Worm (Caenorhabditis elegans) whole organism, L3 larva: ENCODE measurements around the gene nlp-43.

Source experiments
- aly-2 ChIP-seq: fragments of 150-350 bp; optimal IDR thresholded peaks from 2 replicates; lab custom pipeline; 2014; ENCODE audit warnings: missing biosample characterization, missing genetic modification characterization
- ceh-16 ChIP-seq: sonication (generic microtip); optimal IDR thresholded peaks from 2 replicates; lab custom pipeline; 2017; ENCODE audit warnings: missing biosample characterization, missing genetic modification characterization
- ceh-82 ChIP-seq: fragments of 150-350 bp; optimal IDR thresholded peaks from 2 replicates; lab custom pipeline; 2014; ENCODE audit warnings: missing biosample characterization, missing genetic modification characterization
- ceh-9 ChIP-seq: sonication (generic microtip); optimal IDR thresholded peaks from 2 replicates; lab custom pipeline; 2018; ENCODE audit warnings: missing biosample characterization, missing genetic modification characterization
- daf-12 ChIP-seq: fragments of 150-350 bp; optimal IDR thresholded peaks from 2 replicates; lab custom pipeline; 2014; ENCODE audit warnings: missing biosample characterization, missing genetic modification reagents, missing genetic modification characterization
- egl-5 ChIP-seq: fragments of 150-350 bp; optimal IDR thresholded peaks from 2 replicates; lab custom pipeline; 2017; ENCODE audit warnings: missing biosample characterization, missing genetic modification reagents, missing genetic modification characterization, inconsistent platforms
- elt-1 ChIP-seq: fragments of 150-350 bp; optimal IDR thresholded peaks from 2 replicates; lab custom pipeline; 2014; ENCODE audit warnings: missing biosample characterization, missing genetic modification characterization
- elt-2 ChIP-seq: sonication (generic microtip); optimal IDR thresholded peaks from 2 replicates; lab custom pipeline; 2016; ENCODE audit warnings: missing genetic modification reagents, mild to moderate bottlenecking, missing genetic modification characterization, missing compliant biosample characterization
- fkh-10 ChIP-seq: sonication (generic microtip); optimal IDR thresholded peaks from 2 replicates; lab custom pipeline; 2017; ENCODE audit warnings: missing biosample characterization, missing genetic modification reagents, missing genetic modification characterization
- fkh-2 ChIP-seq: fragments of 150-350 bp; optimal IDR thresholded peaks from 2 replicates; lab custom pipeline; 2014; ENCODE audit warnings: missing biosample characterization, missing genetic modification reagents, missing genetic modification characterization
- fos-1 ChIP-seq: fragments of 150-350 bp; optimal IDR thresholded peaks from 2 replicates; lab custom pipeline; 2014; ENCODE audit warnings: missing biosample characterization, missing genetic modification characterization
- hmg-11 ChIP-seq: sonication (generic microtip); optimal IDR thresholded peaks from 2 replicates; lab custom pipeline; 2016; ENCODE audit warnings: missing genetic modification characterization, missing compliant biosample characterization
- jun-1 ChIP-seq: fragments of 150-350 bp; optimal IDR thresholded peaks from 2 replicates; lab custom pipeline; 2014; ENCODE audit warnings: missing biosample characterization, missing genetic modification reagents, missing genetic modification characterization
- lin-15B ChIP-seq: fragments of 150-350 bp; optimal IDR thresholded peaks from 2 replicates; lab custom pipeline; 2014; ENCODE audit warnings: missing biosample characterization, missing genetic modification characterization
- lin-39 ChIP-seq: fragments of 150-350 bp; optimal IDR thresholded peaks from 2 replicates; lab custom pipeline; 2018; ENCODE audit warnings: missing biosample characterization, missing genetic modification reagents, missing genetic modification characterization
- lsy-12 ChIP-seq: sonication (generic microtip); optimal IDR thresholded peaks from 2 replicates; lab custom pipeline; 2016; ENCODE audit warnings: mild to moderate bottlenecking, missing genetic modification characterization, missing compliant biosample characterization
- mdl-1 ChIP-seq: fragments of 150-350 bp; optimal IDR thresholded peaks from 2 replicates; lab custom pipeline; 2014; ENCODE audit warnings: missing biosample characterization, missing genetic modification characterization
- mml-1 ChIP-seq: fragments of 150-350 bp; sonication (generic microtip); optimal IDR thresholded peaks from 3 replicates; lab custom pipeline; 2014; ENCODE audit warnings: missing biosample characterization, missing genetic modification characterization
- nfya-1 ChIP-seq: sonication (generic microtip); optimal IDR thresholded peaks from 2 replicates; lab custom pipeline; 2017; ENCODE audit warnings: missing genetic modification characterization, mild to moderate bottlenecking, missing compliant biosample characterization, antibody characterized with exemption, moderate library complexity; ENCODE audit not compliant: insufficient read depth
- nhr-11 ChIP-seq: fragments of 150-350 bp; optimal IDR thresholded peaks from 2 replicates; lab custom pipeline; 2014; ENCODE audit warnings: missing biosample characterization, missing genetic modification characterization
- nhr-12 ChIP-seq: fragments of 150-350 bp; optimal IDR thresholded peaks from 2 replicates; lab custom pipeline; 2014; ENCODE audit warnings: missing biosample characterization, missing genetic modification characterization
- nhr-23 ChIP-seq: fragments of 150-350 bp; optimal IDR thresholded peaks from 2 replicates; lab custom pipeline; 2014; ENCODE audit warnings: missing biosample characterization, missing genetic modification reagents, missing genetic modification characterization
- nhr-237 ChIP-seq: fragments of 150-350 bp; optimal IDR thresholded peaks from 2 replicates; lab custom pipeline; 2014; ENCODE audit warnings: missing biosample characterization, missing genetic modification characterization
- nhr-25 ChIP-seq: sonication (generic microtip); optimal IDR thresholded peaks from 2 replicates; lab custom pipeline; 2017; ENCODE audit warnings: missing biosample characterization, missing genetic modification characterization
- nhr-43 ChIP-seq: sonication (generic microtip); optimal IDR thresholded peaks from 2 replicates; lab custom pipeline; 2016; ENCODE audit warnings: mild to moderate bottlenecking, missing genetic modification characterization, missing compliant biosample characterization; ENCODE audit not compliant: poor library complexity, severe bottlenecking
- nhr-67 ChIP-seq: fragments of 150-350 bp; optimal IDR thresholded peaks from 2 replicates; lab custom pipeline; 2014; ENCODE audit warnings: missing biosample characterization, missing genetic modification characterization
- nhr-76 ChIP-seq: fragments of 150-350 bp; sonication (generic microtip); optimal IDR thresholded peaks from 5 replicates; lab custom pipeline; 2014; ENCODE audit warnings: missing biosample characterization, missing genetic modification characterization
- nhr-77 ChIP-seq: fragments of 150-350 bp; optimal IDR thresholded peaks from 2 replicates; lab custom pipeline; 2014; ENCODE audit warnings: missing biosample characterization, missing genetic modification characterization
- pha-4 ChIP-seq: fragments of 150-350 bp; optimal IDR thresholded peaks from 2 replicates; lab custom pipeline; 2014; ENCODE audit warnings: missing biosample characterization, missing genetic modification reagents, missing genetic modification characterization
- pqm-1 ChIP-seq: fragments of 150-350 bp; optimal IDR thresholded peaks from 2 replicates; lab custom pipeline; 2017; ENCODE audit warnings: missing biosample characterization, missing genetic modification characterization, inconsistent platforms
- sea-2 ChIP-seq: fragments of 150-350 bp; sonication (generic microtip); optimal IDR thresholded peaks from 4 replicates; lab custom pipeline; 2014; ENCODE audit warnings: missing biosample characterization, missing genetic modification reagents, missing genetic modification characterization
- skn-1 ChIP-seq: fragments of 150-350 bp; optimal IDR thresholded peaks from 2 replicates; lab custom pipeline; 2014; ENCODE audit warnings: missing biosample characterization, missing genetic modification characterization
- snpc-4 ChIP-seq: fragments of 150-350 bp; optimal IDR thresholded peaks from 2 replicates; lab custom pipeline; 2014; ENCODE audit warnings: missing biosample characterization, missing genetic modification characterization
- tbx-2 ChIP-seq: sonication (generic microtip); optimal IDR thresholded peaks from 2 replicates; lab custom pipeline; 2016; ENCODE audit warnings: mild to moderate bottlenecking, missing genetic modification characterization, missing compliant biosample characterization
- unc-39 ChIP-seq: sonication (generic microtip); optimal IDR thresholded peaks from 4 replicates; lab custom pipeline; 2017; ENCODE audit warnings: missing biosample characterization, missing genetic modification characterization
- unc-62 ChIP-seq: fragments of 150-350 bp; sonication (generic microtip); optimal IDR thresholded peaks from 4 replicates; lab custom pipeline; 2014; ENCODE audit warnings: missing biosample characterization, missing genetic modification reagents, missing genetic modification characterization
- ztf-11 ChIP-seq: fragments of 150-350 bp; optimal IDR thresholded peaks from 2 replicates; lab custom pipeline; 2014; ENCODE audit warnings: missing biosample characterization, missing genetic modification characterization
- ztf-4 ChIP-seq: fragments of 150-350 bp; optimal IDR thresholded peaks from 2 replicates; lab custom pipeline; 2014; ENCODE audit warnings: missing biosample characterization, missing genetic modification characterization

nlp-43 gene

DNA sequence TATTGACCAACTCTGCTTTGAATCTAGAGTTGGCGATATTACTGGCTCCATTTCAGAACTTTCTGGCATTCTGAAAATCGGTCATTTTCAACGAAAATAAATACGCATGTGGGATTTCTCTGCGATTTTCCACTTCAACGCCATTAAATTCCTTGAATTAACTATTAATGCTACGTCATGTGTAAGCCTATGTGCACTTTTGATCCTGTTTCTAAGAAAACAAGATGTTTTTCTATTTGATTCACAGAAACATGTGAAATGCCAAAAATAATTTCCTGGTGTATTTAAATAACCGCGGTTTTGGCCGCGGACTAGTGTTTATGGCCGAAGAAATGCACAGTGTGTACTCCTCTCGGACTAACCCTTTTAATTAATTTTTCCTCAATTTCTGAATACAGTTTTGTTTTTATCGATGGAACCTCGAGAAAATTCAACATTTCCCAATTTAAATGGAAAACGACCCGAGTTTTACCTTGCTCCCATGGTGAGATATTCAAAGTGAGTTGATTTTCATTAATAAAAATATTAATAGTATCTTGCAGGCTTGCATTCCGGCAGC lies 26.5 kb downstream of the nlp-43 start, which contains the start of the genes C45G9.11 and C45G9.2:
Gene C45G9.11 (minus strand): TSS at position 51 of the 559 bp plus-strand sequence.
Gene C45G9.2 (plus strand): TSS at position 392 of the 559 bp plus-strand sequence.
- TF ChIP-seq nhr-67 (tag; lab: Kevin White, UChicago), result no peak
- TF ChIP-seq nhr-43 (tag; lab: Kevin White, UChicago), result peak; percentile 88
- no peak for TF ChIP-seq fkh-2
- no peak for TF ChIP-seq aly-2
- peak; percentile 47 for TF ChIP-seq nhr-25
- TF ChIP-seq nhr-23 (tag; lab: Kevin White, UChicago), result peak; percentile 61
- peak; percentile 58 for TF ChIP-seq snpc-4
- TF ChIP-seq lsy-12 (tag; lab: Kevin White, UChicago), result peak; percentile 46
- peak; percentile 63 for TF ChIP-seq lin-15B (tag; lab: Kevin White, UChicago)
- TF ChIP-seq nhr-76 (tag; lab: Kevin White, UChicago), result peak; percentile 12
- TF ChIP-seq pqm-1 (tag; lab: Kevin White, UChicago), result peak; percentile 24
- no peak for TF ChIP-seq ceh-16 (tag; lab: Kevin White, UChicago)
- peak; percentile 75 for TF ChIP-seq nfya-1 (tag; lab: Kevin White, UChicago)
- no peak for TF ChIP-seq unc-62
- peak; percentile 51 for TF ChIP-seq skn-1 (tag; lab: Kevin White, UChicago)
- TF ChIP-seq lin-39 (tag; lab: Kevin White, UChicago), result peak; percentile 23
- no peak for TF ChIP-seq fos-1 (tag; lab: Kevin White, UChicago)
- no peak for TF ChIP-seq pha-4 (tag; lab: Kevin White, UChicago)
- TF ChIP-seq egl-5, result no peak

DNA sequence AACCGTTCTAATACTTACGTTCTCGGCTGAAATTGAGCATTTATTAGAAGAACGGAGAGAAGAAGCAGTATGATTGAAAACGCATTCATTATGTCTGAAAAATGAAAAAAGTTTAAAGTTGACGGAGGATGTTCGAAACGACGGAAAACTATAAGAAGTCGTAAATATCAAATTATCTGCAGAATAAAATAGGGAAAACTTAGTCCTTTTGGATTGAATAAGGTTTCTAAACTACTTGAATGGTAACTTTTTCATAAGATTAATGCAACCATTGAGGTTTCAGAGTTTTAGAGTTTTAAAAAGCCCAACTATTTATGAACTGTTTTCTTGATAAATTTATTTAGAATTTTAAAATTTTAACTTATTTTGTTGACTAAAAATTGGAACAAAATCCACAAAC lies 29.3 kb downstream of the nlp-43 start, which contains the start of gene C45G9.12:
Gene C45G9.12 (minus strand): TSS at position 101 of the 400 bp plus-strand sequence.
- TF ChIP-seq jun-1 (tag; lab: Kevin White, UChicago) (no peak), nhr-12 (tag; lab: Kevin White, UChicago) (no peak), sea-2 (GFP tag; lab: Kevin White, UChicago) (no peak), fkh-10 (GFP tag; lab: Kevin White, UChicago) (no peak), egl-5 (no peak), nfya-1 (tag; lab: Kevin White, UChicago) (no peak), nhr-237 (tag; lab: Kevin White, UChicago) (no peak), unc-62 (no peak), ztf-11 (tag; lab: Kevin White, UChicago) (no peak)

DNA sequence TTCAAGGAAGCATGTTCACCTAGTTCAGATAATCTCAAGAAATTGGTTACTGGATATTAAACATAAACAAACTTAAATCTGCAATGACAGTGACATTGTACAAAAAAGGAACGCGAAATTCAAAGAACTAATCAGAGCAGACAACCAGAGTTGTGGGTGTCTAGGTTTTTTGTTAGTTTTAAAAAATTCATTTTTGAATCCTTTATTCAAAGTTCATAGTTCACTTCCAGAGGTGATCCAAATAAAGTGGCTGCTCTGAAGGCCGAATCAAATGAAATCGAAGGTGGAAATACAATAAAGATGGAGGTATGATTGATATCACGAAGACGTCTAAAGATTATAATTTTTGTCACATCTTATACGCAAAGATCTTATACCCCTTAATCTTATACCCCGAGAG lies 32.2 kb downstream of the nlp-43 start, which contains the start of gene ttbk-6:
Gene ttbk-6 (plus strand): TSS at position 301 of the 400 bp plus-strand sequence.
- TF ChIP-seq mdl-1 (no peak), nhr-77 (tag; lab: Kevin White, UChicago) (no peak), lin-39 (tag; lab: Kevin White, UChicago) (no peak), pha-4 (tag; lab: Kevin White, UChicago) (no peak), egl-5 (no peak), ztf-4 (no peak), sea-2 (GFP tag; lab: Kevin White, UChicago) (no peak), hmg-11 (tag; lab: Kevin White, UChicago) (no peak), nhr-25 (no peak), ceh-9 (tag; lab: Kevin White, UChicago) (no peak), nhr-67 (tag; lab: Kevin White, UChicago) (no peak), elt-2 (tag; lab: Kevin White, UChicago) (no peak), mml-1 (no peak), unc-39 (tag; lab: Kevin White, UChicago) (no peak)

DNA sequence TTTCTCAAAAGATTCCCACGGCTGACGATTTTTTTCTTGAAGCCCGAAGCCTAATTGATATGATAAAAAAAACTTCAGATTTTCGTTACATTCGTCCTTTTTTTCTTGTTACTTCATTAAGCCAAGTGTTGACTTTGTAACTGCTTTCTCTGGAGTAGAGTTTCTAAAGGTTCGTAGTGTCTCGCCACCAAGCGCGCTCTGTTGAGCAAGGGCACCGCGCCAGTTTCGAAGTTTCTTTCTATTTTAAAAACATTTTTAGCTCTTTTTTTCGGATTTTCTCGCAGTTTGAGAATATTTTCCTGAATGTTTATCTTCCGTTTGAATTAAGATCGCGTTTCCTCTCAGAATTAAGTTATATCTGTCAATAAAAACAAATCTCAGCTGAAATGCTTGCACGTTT lies 34.4 kb downstream of the nlp-43 start:
- TF ChIP-seq ceh-9 (tag; lab: Kevin White, UChicago) (no peak), daf-12 (tag; lab: Kevin White, UChicago) (no peak), nhr-11 (tag; lab: Kevin White, UChicago) (no peak), fos-1 (tag; lab: Kevin White, UChicago) (no peak), tbx-2 (tag; lab: Kevin White, UChicago) (no peak), nhr-12 (tag; lab: Kevin White, UChicago) (no peak), nhr-77 (tag; lab: Kevin White, UChicago) (no peak), nfya-1 (tag; lab: Kevin White, UChicago) (no peak), lsy-12 (tag; lab: Kevin White, UChicago) (no peak), nhr-237 (tag; lab: Kevin White, UChicago) (no peak), lin-15B (tag; lab: Kevin White, UChicago) (no peak), elt-1 (tag; lab: Kevin White, UChicago) (no peak), egl-5 (no peak), skn-1 (tag; lab: Kevin White, UChicago) (no peak), ceh-82 (tag; lab: Kevin White, UChicago) (no peak), unc-39 (tag; lab: Kevin White, UChicago) (no peak)
